Worm (Caenorhabditis elegans): ENCODE measurements around the gene bre-1.

- TF ChIP-seq unc-39 (tag; optimal IDR thresholded peaks at IDR 0.05) (no peak), nhr-28 (tag; optimal IDR thresholded peaks at IDR 0.05) (no peak), unc-120 (tag; optimal IDR thresholded peaks at IDR 0.05; ENCODE audit: poor library complexity, severe bottlenecking) (no peak), nhr-76 (tag; optimal IDR thresholded peaks at IDR 0.05) (no peak), snpc-4 (tag; optimal IDR thresholded peaks at IDR 0.05) (no peak), unc-62 (GFP tag; optimal IDR thresholded peaks at IDR 0.05) (no peak), lin-13 (tag; optimal IDR thresholded peaks at IDR 0.05) (no peak), elt-3 (tag; optimal IDR thresholded peaks at IDR 0.05) (no peak), mep-1 (tag; optimal IDR thresholded peaks at IDR 0.05) (no peak), ces-1 (GFP tag; optimal IDR thresholded peaks at IDR 0.05) (no peak), sptf-1 (tag; optimal IDR thresholded peaks at IDR 0.05) (no peak), elt-1 (tag; optimal IDR thresholded peaks at IDR 0.05; ENCODE audit: borderline replicate concordance, insufficient read depth) (no peak), cnd-1 (tag; optimal IDR thresholded peaks at IDR 0.05) (no peak), nhr-12 (tag; optimal IDR thresholded peaks at IDR 0.05) (no peak)
Measured at ce11 chrIV:8956189-8956588, 30.9 kb upstream of the bre-1 start, which contains the start of gene tpra-1.
